Worm (Caenorhabditis elegans) whole organism, early embryonic: ENCODE data around the gene T07H8.11.

Source experiments
- ama-1 ChIP-seq: fragments of 150-350 bp; optimal IDR thresholded peaks from 2 replicates; lab custom pipeline; 2014
- flt-1 ChIP-seq: fragments of 200-800 bp; sonication (Bioruptor generic); IDR thresholded peaks from 2 replicates; pipeline ENCODE4 v1.3.6; 2022; ENCODE audit warnings: missing genetic modification characterization, missing compliant biosample characterization
- hmbx-1 ChIP-seq: sonication (generic microtip); optimal IDR thresholded peaks from 2 replicates; lab custom pipeline; 2016; ENCODE audit warnings: mild to moderate bottlenecking, missing genetic modification characterization, missing compliant biosample characterization
- hmg-4 ChIP-seq: fragments of 200-800 bp; sonication (Bioruptor generic); optimal IDR thresholded peaks from 2 replicates; lab custom pipeline; 2018; ENCODE audit warnings: mild to moderate bottlenecking, missing genetic modification characterization, missing compliant biosample characterization
- tbx-11 ChIP-seq: fragments of 200-800 bp; sonication (Bioruptor generic); IDR thresholded peaks from 2 replicates; pipeline ENCODE4 v1.3.6; 2022; ENCODE audit warnings: missing genetic modification characterization, missing compliant biosample characterization

ce11 chrV:6979019-6979418 lies 27.8 kb upstream of the T07H8.11 start, which contains the start of gene sre-12:
- TF ChIP-seq ama-1 (lab: Kevin White, UChicago): no peak
- TF ChIP-seq flt-1: no peak
- no peak for TF ChIP-seq hmbx-1 (tag; lab: Kevin White, UChicago)
- TF ChIP-seq hmg-4 (GFP tag; lab: Kevin White, UChicago): no peak
- no peak for TF ChIP-seq tbx-11 (GFP tag; lab: Robert Waterston, UW)
